Worm (Caenorhabditis elegans) whole organism, L1 larva: ENCODE measurements around the gene odd-2.

Source experiments
- C34B4.2 ChIP-seq: sonication (generic microtip); optimal IDR thresholded peaks from 2 replicates; lab custom pipeline; 2017; ENCODE audit warnings: mild to moderate bottlenecking, missing genetic modification characterization, missing compliant biosample characterization
- aha-1 ChIP-seq: fragments of 150-350 bp; optimal IDR thresholded peaks from 2 replicates; lab custom pipeline; 2014; ENCODE audit warnings: missing biosample characterization, missing genetic modification characterization
- aly-2 ChIP-seq: fragments of 150-350 bp; optimal IDR thresholded peaks from 2 replicates; lab custom pipeline; 2014; ENCODE audit warnings: missing biosample characterization, missing genetic modification characterization
- blmp-1 ChIP-seq: fragments of 150-350 bp; optimal IDR thresholded peaks from 2 replicates; lab custom pipeline; 2014; ENCODE audit warnings: missing biosample characterization, missing genetic modification characterization
- ceh-8 ChIP-seq: fragments of 200-800 bp; sonication (Bioruptor generic); optimal IDR thresholded peaks from 2 replicates; lab custom pipeline; 2018; ENCODE audit warnings: mild to moderate bottlenecking, missing genetic modification characterization, moderate library complexity, missing compliant biosample characterization
- ceh-82 ChIP-seq, 3 experiments: fragments of 150-350 bp in 1 of 3; sonication (generic microtip) in 2 of 3; optimal IDR thresholded peaks; 2 replicates each; lab custom pipeline; 2014 to 2017; ENCODE audit warnings: missing biosample characterization in 3 of 3, missing genetic modification characterization in 3 of 3
- elt-2 ChIP-seq: sonication (generic microtip); optimal IDR thresholded peaks from 2 replicates; lab custom pipeline; 2016; ENCODE audit warnings: missing genetic modification characterization, mild to moderate bottlenecking, inconsistent platforms, missing compliant biosample characterization, missing genetic modification reagents
- fkh-8 ChIP-seq: sonication (generic microtip); optimal IDR thresholded peaks from 2 replicates; lab custom pipeline; 2016; ENCODE audit warnings: mild to moderate bottlenecking, missing genetic modification characterization, missing compliant biosample characterization
- fos-1 ChIP-seq: fragments of 150-350 bp; optimal IDR thresholded peaks from 2 replicates; lab custom pipeline; 2014; ENCODE audit warnings: missing biosample characterization, missing genetic modification characterization
- hlh-4 ChIP-seq: sonication (generic microtip); optimal IDR thresholded peaks from 2 replicates; lab custom pipeline; 2016; ENCODE audit warnings: mild to moderate bottlenecking, missing genetic modification characterization, missing compliant biosample characterization
- jun-1 ChIP-seq: fragments of 150-350 bp; optimal IDR thresholded peaks from 2 replicates; lab custom pipeline; 2014; ENCODE audit warnings: missing biosample characterization, missing genetic modification reagents, missing genetic modification characterization
- lin-13 ChIP-seq: fragments of 150-350 bp; optimal IDR thresholded peaks from 2 replicates; lab custom pipeline; 2014; ENCODE audit warnings: missing biosample characterization, missing genetic modification reagents, missing genetic modification characterization
- lin-14 ChIP-seq: fragments of 200-800 bp; sonication (Bioruptor generic); optimal IDR thresholded peaks from 2 replicates; lab custom pipeline; 2018; ENCODE audit warnings: mild to moderate bottlenecking, missing genetic modification characterization, moderate library complexity, missing compliant biosample characterization
- lin-35 ChIP-seq, 2 experiments: fragments of 150-350 bp; optimal IDR thresholded peaks; 2 replicates each; lab custom pipeline; 2014; ENCODE audit warnings: missing biosample characterization in 2 of 2, missing genetic modification characterization in 2 of 2, missing genetic modification reagents in 2 of 2
- lir-3 ChIP-seq: sonication (generic microtip); optimal IDR thresholded peaks from 2 replicates; lab custom pipeline; 2016; ENCODE audit warnings: mild to moderate bottlenecking, missing genetic modification characterization, moderate library complexity, missing compliant biosample characterization; ENCODE audit not compliant: poor library complexity
- mdl-1 ChIP-seq, 2 experiments: fragments of 150-350 bp; optimal IDR thresholded peaks; 2 replicates each; lab custom pipeline; 2014 to 2017; ENCODE audit warnings: missing biosample characterization in 2 of 2, missing genetic modification characterization in 2 of 2, inconsistent platforms in 1 of 2
- mep-1 ChIP-seq: fragments of 150-350 bp; optimal IDR thresholded peaks from 2 replicates; lab custom pipeline; 2014; ENCODE audit warnings: missing biosample characterization, missing genetic modification characterization
- nhr-20 ChIP-seq: sonication (generic microtip); optimal IDR thresholded peaks from 2 replicates; lab custom pipeline; 2016; ENCODE audit warnings: mild to moderate bottlenecking, missing genetic modification characterization, missing compliant biosample characterization
- nhr-76 ChIP-seq: sonication (generic microtip); optimal IDR thresholded peaks from 2 replicates; lab custom pipeline; 2017; ENCODE audit warnings: missing biosample characterization, missing genetic modification characterization
- nhr-85 ChIP-seq: sonication (generic microtip); peaks from one replicate; lab custom pipeline; 2016; ENCODE audit warnings: missing genetic modification characterization, inconsistent platforms, missing compliant biosample characterization
- pqm-1 ChIP-seq: sonication (generic microtip); optimal IDR thresholded peaks from 3 replicates; lab custom pipeline; 2017; ENCODE audit warnings: missing biosample characterization, missing genetic modification characterization
- rnt-1 ChIP-seq: sonication (generic microtip); optimal IDR thresholded peaks from 2 replicates; lab custom pipeline; 2016; ENCODE audit warnings: mild to moderate bottlenecking, missing genetic modification characterization, moderate library complexity, missing compliant biosample characterization
- skn-1 ChIP-seq: fragments of 150-350 bp; optimal IDR thresholded peaks from 2 replicates; lab custom pipeline; 2014; ENCODE audit warnings: missing biosample characterization, missing genetic modification characterization
- unc-130 ChIP-seq: fragments of 150-350 bp; optimal IDR thresholded peaks from 2 replicates; lab custom pipeline; 2017; ENCODE audit warnings: missing biosample characterization, missing genetic modification characterization, inconsistent platforms
- unc-30 ChIP-seq: sonication (generic microtip); optimal IDR thresholded peaks from 2 replicates; lab custom pipeline; 2017; ENCODE audit warnings: missing biosample characterization, missing genetic modification characterization
- unc-86 ChIP-seq: sonication (generic microtip); optimal IDR thresholded peaks from 2 replicates; lab custom pipeline; 2016; ENCODE audit warnings: missing genetic modification characterization, missing compliant biosample characterization
- unc-98 ChIP-seq: fragments of 200-800 bp; sonication (Bioruptor generic); IDR thresholded peaks from 2 replicates; pipeline ENCODE4 v1.3.6; 2022; ENCODE audit warnings: missing genetic modification characterization, missing compliant biosample characterization
- zag-1 ChIP-seq: fragments of 150-350 bp; optimal IDR thresholded peaks from 2 replicates; lab custom pipeline; 2014; ENCODE audit warnings: missing biosample characterization, missing genetic modification characterization
- zip-4 ChIP-seq: fragments of 200-800 bp; sonication (Bioruptor generic); optimal IDR thresholded peaks from 2 replicates; lab custom pipeline; 2018; ENCODE audit warnings: mild to moderate bottlenecking, missing genetic modification characterization, moderate library complexity, missing compliant biosample characterization

The odd-2 gene

ce11 chrX:6122026-6122425 lies 38.3 kb downstream of the odd-2 start, which contains the start of gene nnt-1 (continued):
- no peak for TF ChIP-seq aly-2 (tag; lab: Kevin White, UChicago)
- TF ChIP-seq unc-130 (tag; lab: Kevin White, UChicago): no peak

DNA sequence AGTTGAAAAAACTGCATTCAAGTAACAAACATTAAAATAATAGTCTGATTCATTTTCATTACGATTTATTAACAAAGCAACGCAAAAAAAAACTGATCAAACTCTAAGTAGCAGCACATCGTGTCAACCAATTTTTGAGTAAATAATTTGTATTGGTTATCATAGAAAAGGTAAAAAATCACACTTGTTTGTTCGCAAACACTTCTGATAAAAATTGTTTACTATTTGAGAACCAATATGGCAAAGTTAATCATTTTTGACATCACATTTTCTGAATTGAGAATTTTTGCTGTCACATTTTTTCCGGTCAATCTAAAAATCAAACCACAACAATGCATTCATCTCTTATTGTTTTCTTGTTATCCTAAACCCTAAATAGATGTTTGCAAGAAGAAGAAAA lies 39.0 kb downstream of the odd-2 start:
- TF ChIP-seq ceh-8: no peak

- TF ChIP-seq zag-1 (no peak), elt-2 (peak; percentile 56), blmp-1 (tag; lab: Kevin White, UChicago) (no peak), lin-14 (GFP tag; lab: Kevin White, UChicago) (peak; percentile 20), ceh-8 (peak; percentile 14), fkh-8 (tag; lab: Kevin White, UChicago) (peak; percentile 53)
Measured at ce11 chrX:6118086-6118825, 42.1 kb downstream of the odd-2 start, which contains the start of gene C15H9.2. Gene C15H9.2, plus strand, starts transcription at chrX:6118526.

DNA sequence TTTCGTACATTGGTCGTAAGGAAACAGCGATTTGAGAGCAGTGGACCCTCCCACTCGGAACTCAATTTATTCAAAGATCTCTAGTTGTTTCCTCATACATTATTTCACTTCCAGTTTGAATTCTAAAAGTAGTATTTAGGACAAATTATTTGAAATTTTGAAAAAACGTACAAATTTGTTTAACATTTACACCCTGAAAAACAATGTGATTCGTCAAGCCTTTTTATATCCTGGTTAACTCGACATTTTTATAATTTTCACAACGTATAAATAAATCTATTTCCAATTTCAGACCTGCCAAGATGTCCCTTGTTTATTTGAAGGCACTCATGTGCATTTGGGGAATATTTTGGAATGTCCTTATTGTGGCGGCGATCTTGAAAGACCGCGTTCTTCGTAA lies 44.8 kb downstream of the odd-2 start, which contains the start of gene C15H9.3:
C15H9.3 (plus strand) TSS at position 301 of the 400 bp plus-strand sequence.
- no peak for TF ChIP-seq nhr-76 (tag; lab: Kevin White, UChicago)
- no peak for TF ChIP-seq hlh-4 (tag; lab: Kevin White, UChicago)
- no peak for TF ChIP-seq nhr-85 (tag; lab: Kevin White, UChicago)
- TF ChIP-seq ceh-82 (tag; optimal IDR thresholded peaks at IDR 0.05; lab: Kevin White, UChicago): no peak
- no peak for TF ChIP-seq C34B4.2
- no peak for TF ChIP-seq fkh-8 (tag; lab: Kevin White, UChicago)
- TF ChIP-seq unc-98 (GFP tag; lab: Robert Waterston, UW): no peak
- no peak for TF ChIP-seq mdl-1 (tag; optimal IDR thresholded peaks at IDR 0.05; lab: Kevin White, UChicago)
- TF ChIP-seq pqm-1 (tag; lab: Kevin White, UChicago): no peak
- TF ChIP-seq skn-1 (tag; lab: Kevin White, UChicago): no peak
- no peak for TF ChIP-seq lin-13 (GFP tag; lab: Kevin White, UChicago)
- no peak for TF ChIP-seq lin-14 (GFP tag; lab: Kevin White, UChicago)
- no peak for TF ChIP-seq aha-1
- TF ChIP-seq unc-30 (tag; lab: Kevin White, UChicago): no peak
- no peak for TF ChIP-seq mep-1 (tag; lab: Kevin White, UChicago)
- TF ChIP-seq fos-1 (tag; lab: Kevin White, UChicago): no peak
- TF ChIP-seq zip-4 (GFP tag; lab: Kevin White, UChicago): no peak
- no peak for TF ChIP-seq rnt-1
- TF ChIP-seq lir-3 (tag; lab: Kevin White, UChicago): no peak
- no peak for TF ChIP-seq unc-86 (tag; lab: Kevin White, UChicago)

- TF ChIP-seq lin-35 (GFP tag; optimal IDR thresholded peaks at IDR 0.05; lab: Kevin White, UChicago): no peak
- TF ChIP-seq jun-1: no peak
- TF ChIP-seq nhr-20 (tag; lab: Kevin White, UChicago): peak; percentile 46
- TF ChIP-seq, all 84 proteins: peak for 1
Measured at ce11 chrX:6112817-6113216, 47.5 kb downstream of the odd-2 start, which contains the start of gene prx-3. Gene prx-3, minus strand, starts transcription at chrX:6112917.
